Fruit fly (Drosophila melanogaster) whole organism, embryonic: Measurements from ENCODE around the gene CG9107.

Source experiments
- Awh ChIP-seq: fragments of 200-800 bp; sonication (Bioruptor generic); IDR thresholded peaks from 2 replicates; pipeline ENCODE4, ENCODE4 v1.3.6; 2022; ENCODE audit warnings: missing biosample characterization, missing genetic modification characterization
- B-H1 ChIP-seq: fragments of 200-800 bp; sonication (Bioruptor generic); IDR thresholded peaks from 3 replicates; pipeline ENCODE4 v1.3.6; 2022; ENCODE audit warnings: missing biosample characterization, missing genetic modification characterization
- Bteb2 ChIP-seq: fragments of 200-800 bp; sonication (Bioruptor generic); optimal IDR thresholded peaks from 2 replicates; lab custom pipeline; 2016; ENCODE audit warnings: missing biosample characterization, missing genetic modification characterization
- C15 ChIP-seq: fragments of 200-800 bp; sonication (Bioruptor generic); IDR thresholded peaks from 3 replicates; pipeline ENCODE4 v1.3.6; 2022; ENCODE audit warnings: missing biosample characterization, missing genetic modification characterization
- CG10565 ChIP-seq: fragments of 200-800 bp; sonication (Bioruptor generic); optimal IDR thresholded peaks from 3 replicates; lab custom pipeline; 2016; ENCODE audit warnings: missing biosample characterization, mild to moderate bottlenecking, missing genetic modification characterization
- CG11247 ChIP-seq: fragments of 200-800 bp; sonication (Bioruptor generic); IDR thresholded peaks from 2 replicates; pipeline ENCODE4 v1.3.6; 2022; ENCODE audit warnings: missing biosample characterization, missing genetic modification characterization
- CG11504 ChIP-seq: fragments of 200-800 bp; sonication (Bioruptor generic); optimal IDR thresholded peaks from 3 replicates; lab custom pipeline; 2019; ENCODE audit warnings: missing biosample characterization, mild to moderate bottlenecking, missing genetic modification characterization, moderate library complexity
- CG11723 ChIP-seq: fragments of 200-800 bp; sonication (Bioruptor generic); optimal IDR thresholded peaks from 2 replicates; lab custom pipeline; 2017; ENCODE audit warnings: missing biosample characterization, mild to moderate bottlenecking, missing genetic modification characterization
- CG12071 ChIP-seq: fragments of 200-800 bp; sonication (Bioruptor generic); optimal IDR thresholded peaks from 3 replicates; lab custom pipeline; 2018; ENCODE audit warnings: missing biosample characterization, mild to moderate bottlenecking, missing genetic modification characterization
- CG15601 ChIP-seq: fragments of 200-800 bp; sonication (Bioruptor generic); optimal IDR thresholded peaks from 3 replicates; lab custom pipeline; 2019; ENCODE audit warnings: missing biosample characterization, mild to moderate bottlenecking, missing genetic modification characterization, moderate library complexity
- CG18476 ChIP-seq: fragments of 200-800 bp; sonication (Bioruptor generic); optimal IDR thresholded peaks from 2 replicates; lab custom pipeline; 2016; ENCODE audit warnings: missing biosample characterization, mild to moderate bottlenecking, missing genetic modification characterization
- CG30020 ChIP-seq: fragments of 200-800 bp; optimal IDR thresholded peaks from 2 replicates; lab custom pipeline; 2019; ENCODE audit warnings: missing biosample characterization, mild to moderate bottlenecking, missing genetic modification characterization, moderate library complexity
- CG31365 ChIP-seq: fragments of 200-800 bp; sonication (Bioruptor generic); optimal IDR thresholded peaks from 2 replicates; lab custom pipeline; 2018; ENCODE audit warnings: missing biosample characterization, mild to moderate bottlenecking, missing genetic modification characterization
- CG32767 ChIP-seq: fragments of 200-800 bp; sonication (Bioruptor generic); IDR thresholded peaks from 2 replicates; pipeline ENCODE4 v1.3.6; 2022; ENCODE audit warnings: missing biosample characterization, missing genetic modification characterization
- CG3847 ChIP-seq: fragments of 200-800 bp; sonication (Bioruptor generic); IDR thresholded peaks from 2 replicates; pipeline ENCODE4 v1.3.6; 2022; ENCODE audit warnings: missing biosample characterization, missing genetic modification characterization
- CG5953 ChIP-seq: fragments of 200-800 bp; sonication (Bioruptor generic); IDR thresholded peaks from 2 replicates; pipeline ENCODE4 v1.3.6; 2022; ENCODE audit warnings: missing biosample characterization, missing genetic modification characterization
- CG7271 ChIP-seq: fragments of 200-800 bp; sonication (Bioruptor generic); optimal IDR thresholded peaks from 2 replicates; lab custom pipeline; 2018; ENCODE audit warnings: missing biosample characterization, mild to moderate bottlenecking, missing genetic modification characterization, moderate library complexity
- CG8359 ChIP-seq: fragments of 200-800 bp; sonication (Bioruptor generic); optimal IDR thresholded peaks from 2 replicates; lab custom pipeline; 2017; ENCODE audit warnings: missing biosample characterization, mild to moderate bottlenecking, missing genetic modification characterization, borderline replicate concordance
- CG8478 ChIP-seq: fragments of >200 bp; optimal IDR thresholded peaks from 2 replicates; lab custom pipeline; 2018
- CG9876 ChIP-seq: fragments of 200-800 bp; sonication (Bioruptor generic); optimal IDR thresholded peaks from 2 replicates; lab custom pipeline; 2016; ENCODE audit warnings: missing biosample characterization, missing genetic modification characterization
- GATAe ChIP-seq: fragments of 200-800 bp; sonication (Bioruptor generic); conservative IDR thresholded peaks from 2 replicates; pipeline ENCODE4 v1.3.6; 2022; ENCODE audit warnings: missing biosample characterization, missing genetic modification characterization
- Gug ChIP-seq: fragments of 200-800 bp; sonication (Bioruptor generic); IDR thresholded peaks from 4 replicates; pipeline ENCODE4 v1.3.6; 2022; ENCODE audit warnings: missing biosample characterization, missing genetic modification characterization
- H15 ChIP-seq: fragments of 200-800 bp; sonication (Bioruptor generic); IDR thresholded peaks from 3 replicates; pipeline ENCODE4 v1.3.6; 2022; ENCODE audit warnings: missing biosample characterization, missing genetic modification characterization
- H2.0 ChIP-seq: fragments of 200-800 bp; sonication (Bioruptor generic); IDR thresholded peaks from 2 replicates; pipeline ENCODE4 v1.3.6; 2022; ENCODE audit warnings: missing biosample characterization, missing genetic modification characterization
- HLH54F ChIP-seq: fragments of 200-800 bp; sonication (Bioruptor generic); optimal IDR thresholded peaks from 3 replicates; lab custom pipeline; 2016; ENCODE audit warnings: missing biosample characterization, missing genetic modification characterization
- HmgD ChIP-seq: fragments of 200-800 bp; sonication (Bioruptor generic); optimal IDR thresholded peaks from 3 replicates; lab custom pipeline; 2016; ENCODE audit warnings: missing biosample characterization, missing genetic modification characterization
- Hmx ChIP-seq: fragments of 200-800 bp; sonication (Bioruptor generic); optimal IDR thresholded peaks from 2 replicates; lab custom pipeline; 2016; ENCODE audit warnings: missing biosample characterization, missing genetic modification characterization
- MBD-R2 ChIP-seq: fragments of 200-800 bp; sonication (Bioruptor generic); IDR thresholded peaks from 2 replicates; pipeline ENCODE4 v1.3.6; 2022; ENCODE audit warnings: missing biosample characterization, missing genetic modification characterization
- Mes4 ChIP-seq: fragments of 200-800 bp; sonication (Bioruptor generic); optimal IDR thresholded peaks from 2 replicates; lab custom pipeline; 2016; ENCODE audit warnings: missing biosample characterization, missing genetic modification characterization
- Ptx1 ChIP-seq: fragments of 200-800 bp; sonication (Bioruptor generic); IDR thresholded peaks from 2 replicates; pipeline ENCODE4 v1.3.6; 2022; ENCODE audit warnings: missing biosample characterization, missing genetic modification characterization
- Sin3A ChIP-seq: fragments of >200 bp; optimal IDR thresholded peaks from 2 replicates; lab custom pipeline; 2018
- Sry-β ChIP-seq: fragments of 200-800 bp; sonication (Bioruptor generic); optimal IDR thresholded peaks from 2 replicates; lab custom pipeline; 2018; ENCODE audit warnings: missing biosample characterization, mild to moderate bottlenecking, missing genetic modification characterization, moderate library complexity
- Usf ChIP-seq: fragments of 200-800 bp; sonication (Bioruptor generic); optimal IDR thresholded peaks from 2 replicates; lab custom pipeline; 2017; ENCODE audit warnings: missing genotype, missing biosample characterization, missing genetic modification characterization
- ab ChIP-seq: fragments of 200-800 bp; sonication (Bioruptor generic); optimal IDR thresholded peaks from 2 replicates; lab custom pipeline; 2016; ENCODE audit warnings: missing biosample characterization, missing genetic modification characterization
- ara ChIP-seq: fragments of 200-800 bp; sonication (Bioruptor generic); IDR thresholded peaks from 2 replicates; pipeline ENCODE4 v1.3.6; 2022; ENCODE audit warnings: missing biosample characterization, missing genetic modification characterization
- bbx ChIP-seq: fragments of 200-800 bp; sonication (Bioruptor generic); IDR thresholded peaks from 2 replicates; pipeline ENCODE4 v1.3.6; 2022; ENCODE audit warnings: missing biosample characterization, missing genetic modification characterization; ENCODE audit not compliant: partially characterized antibody
- crol ChIP-seq: fragments of 200-800 bp; sonication (Bioruptor generic); IDR thresholded peaks from 2 replicates; pipeline ENCODE4 v1.3.6; 2022; ENCODE audit warnings: missing biosample characterization, missing genetic modification characterization
- exex ChIP-seq: fragments of 200-800 bp; sonication (Bioruptor generic); optimal IDR thresholded peaks from 4 replicates; lab custom pipeline; 2018; ENCODE audit warnings: missing biosample characterization, mild to moderate bottlenecking, missing genetic modification characterization, moderate library complexity
- fu2 ChIP-seq: fragments of 200-800 bp; sonication (Bioruptor generic); optimal IDR thresholded peaks from 2 replicates; lab custom pipeline; 2016; ENCODE audit warnings: missing biosample characterization, missing genetic modification characterization
- hbn ChIP-seq: fragments of 200-800 bp; sonication (Bioruptor generic); IDR thresholded peaks from 2 replicates; pipeline ENCODE4 v1.3.6; 2022; ENCODE audit warnings: missing biosample characterization, missing genetic modification characterization; ENCODE audit not compliant: partially characterized antibody
- hkb ChIP-seq, 2 experiments: fragments of 200-800 bp in 1 of 2; fragments of >200 bp in 1 of 2; sonication (Bioruptor generic) in 1 of 2; IDR thresholded peaks in 1 of 2; optimal IDR thresholded peaks in 1 of 2; 2 replicates each; pipeline versions ENCODE4 v1.3.6 to Lab custom; 2017 to 2022; ENCODE audit warnings: missing biosample characterization in 1 of 2, missing genetic modification characterization in 1 of 2
- inv ChIP-seq: fragments of 200-800 bp; sonication (Bioruptor generic); IDR thresholded peaks from 2 replicates; pipeline ENCODE4 v1.3.6; 2022; ENCODE audit warnings: missing biosample characterization, missing genetic modification characterization; ENCODE audit not compliant: partially characterized antibody
- otp ChIP-seq: fragments of 200-800 bp; sonication (Bioruptor generic); IDR thresholded peaks from 3 replicates; pipeline ENCODE4, ENCODE4 v1.3.6; 2022; ENCODE audit warnings: missing biosample characterization, missing genetic modification characterization
- p53 ChIP-seq: fragments of 200-800 bp; sonication (Bioruptor generic); optimal IDR thresholded peaks from 2 replicates; lab custom pipeline; 2016; ENCODE audit warnings: missing biosample characterization, missing genetic modification characterization
- sens ChIP-seq: fragments of 200-800 bp; sonication (Bioruptor generic); peaks from one replicate; lab custom pipeline; 2016; ENCODE audit warnings: missing biosample characterization, missing genetic modification characterization
- sqz ChIP-seq: fragments of 200-800 bp; sonication (Bioruptor generic); optimal IDR thresholded peaks from 3 replicates; lab custom pipeline; 2018; ENCODE audit warnings: missing biosample characterization, mild to moderate bottlenecking, missing genetic modification characterization
- ssp ChIP-seq: fragments of 200-800 bp; sonication (Bioruptor generic); IDR thresholded peaks from 2 replicates; pipeline ENCODE4 v1.3.6; 2022; ENCODE audit warnings: missing biosample characterization, missing genetic modification characterization
- stc ChIP-seq: fragments of 200-800 bp; sonication (Bioruptor generic); IDR thresholded peaks from 2 replicates; pipeline ENCODE4 v1.3.6; 2022; ENCODE audit warnings: missing biosample characterization, missing genetic modification characterization
- trem ChIP-seq: fragments of 200-800 bp; optimal IDR thresholded peaks from 3 replicates; lab custom pipeline; 2019; ENCODE audit warnings: missing biosample characterization, mild to moderate bottlenecking, missing genetic modification characterization, moderate library complexity
- ttk ChIP-seq: fragments of 200-800 bp; sonication (Bioruptor generic); IDR thresholded peaks from 2 replicates; pipeline ENCODE4 v2.1.2; 2022; ENCODE audit warnings: missing biosample characterization, missing genetic modification characterization
- zen2 ChIP-seq: fragments of 200-800 bp; sonication (Bioruptor generic); IDR thresholded peaks from 3 replicates; pipeline ENCODE4 v1.3.6; 2022; ENCODE audit warnings: missing biosample characterization, missing genetic modification characterization; ENCODE audit not compliant: partially characterized antibody

CG9107 gene

dm6 chr2L:5998383-5998782 lies 26.0 kb downstream of the CG9107 start:
- TF ChIP-seq CG18476 (GFP tag; lab: Kevin White, UChicago) (no peak), sqz (GFP tag; lab: Kevin White, UChicago) (peak; percentile 0), hbn (no peak), sens (peak; percentile 63), crol (peak; percentile 58)

- TF ChIP-seq CG7271 (tag; lab: Kevin White, UChicago): peak; percentile 73
- no peak for TF ChIP-seq Gug (GFP tag; lab: Robert Waterston, UW)
- TF ChIP-seq CG9876 (GFP tag; lab: Kevin White, UChicago): no peak
- TF ChIP-seq CG30020 (tag; lab: Kevin White, UChicago): no peak
- no peak for TF ChIP-seq inv (GFP tag; lab: Robert Waterston, UW)
- no peak for TF ChIP-seq p53 (GFP tag; lab: Kevin White, UChicago)
- TF ChIP-seq CG3847 (GFP tag; lab: Robert Waterston, UW): no peak
- TF ChIP-seq Hmx (GFP tag; lab: Kevin White, UChicago): no peak
- TF ChIP-seq GATAe (GFP tag; lab: Robert Waterston, UW): no peak
- TF ChIP-seq CG11504 (tag; lab: Kevin White, UChicago): no peak
- no peak for TF ChIP-seq ssp (GFP tag; lab: Robert Waterston, UW)
- TF ChIP-seq H15 (GFP tag; lab: Robert Waterston, UW): no peak
- TF ChIP-seq exex (tag; lab: Kevin White, UChicago): peak; percentile 4
- no peak for TF ChIP-seq HmgD (GFP tag; lab: Kevin White, UChicago)
- TF ChIP-seq CG32767 (GFP tag; lab: Robert Waterston, UW): peak; percentile 52
- TF ChIP-seq CG11723 (GFP tag; lab: Kevin White, UChicago): peak; percentile 78
- no peak for TF ChIP-seq CG8478
- TF ChIP-seq Sry-β (GFP tag; lab: Kevin White, UChicago): peak; percentile 45
- no peak for TF ChIP-seq CG10565 (GFP tag; lab: Kevin White, UChicago)
- TF ChIP-seq CG15601 (tag; lab: Kevin White, UChicago): peak; percentile 66
- no peak for TF ChIP-seq Ptx1
- no peak for TF ChIP-seq H2.0 (GFP tag; lab: Robert Waterston, UW)
- no peak for TF ChIP-seq B-H1
- TF ChIP-seq ara (GFP tag; lab: Robert Waterston, UW): no peak
- peak; percentile 74 for TF ChIP-seq CG31365 (tag; lab: Kevin White, UChicago)
- no peak for TF ChIP-seq HLH54F (GFP tag; lab: Kevin White, UChicago)
- peak; percentile 21 for TF ChIP-seq trem (tag; lab: Kevin White, UChicago)
- no peak for TF ChIP-seq hkb (optimal IDR thresholded peaks at IDR 0.05; lab: Kevin White, UChicago)
- TF ChIP-seq hkb (GFP tag; IDR thresholded peaks at IDR 0.05; lab: Robert Waterston, UW): peak; percentile 71
- no peak for TF ChIP-seq Sin3A
- no peak for TF ChIP-seq bbx (GFP tag; lab: Robert Waterston, UW)
- TF ChIP-seq CG5953 (GFP tag; lab: Robert Waterston, UW): no peak
- no peak for TF ChIP-seq ttk (GFP tag; lab: Robert Waterston, UW)
- TF ChIP-seq fu2 (GFP tag; lab: Kevin White, UChicago): no peak
- TF ChIP-seq ab (GFP tag; lab: Kevin White, UChicago): no peak
- TF ChIP-seq Awh (GFP tag; lab: Robert Waterston, UW): peak; percentile 51; the same call in 1 of the 2 replicates
- TF ChIP-seq Bteb2 (GFP tag; lab: Kevin White, UChicago): no peak
- TF ChIP-seq Usf: no peak
- TF ChIP-seq stc: no peak
- no peak for TF ChIP-seq zen2
- peak; percentile 37; the same call in 1 of the 3 replicates for TF ChIP-seq otp (GFP tag; lab: Robert Waterston, UW)
- TF ChIP-seq CG11247: no peak
- TF ChIP-seq Mes4 (GFP tag; lab: Kevin White, UChicago): peak; percentile 51
- TF ChIP-seq CG8359 (GFP tag; lab: Kevin White, UChicago): peak; percentile 73
- TF ChIP-seq MBD-R2: no peak
- peak; percentile 68 for TF ChIP-seq CG12071
- no peak for TF ChIP-seq C15 (GFP tag; lab: Robert Waterston, UW)
These were observed 26.6 kb downstream of the CG9107 start for dm6 chr2L:5997609-5998229.
